Worm (Caenorhabditis elegans): ENCODE data around the gene rpl-23.

Gene rpl-23

ce11 chrIII:5730041-5730440 is 24.1 kb upstream of the rpl-23 start (continued):
- TF ChIP-seq K12H6.12 (tag; optimal IDR thresholded peaks at IDR 0.05), result no peak
- TF ChIP-seq lin-54 (GFP tag; optimal IDR thresholded peaks at IDR 0.05), result no peak
- no peak for TF ChIP-seq lsy-27 (tag; optimal IDR thresholded peaks at IDR 0.05; ENCODE audit: borderline replicate concordance, insufficient read depth)
- no peak for TF ChIP-seq rcor-1 (GFP tag; IDR thresholded peaks at IDR 0.05)
- no peak for TF ChIP-seq attf-6 (GFP tag; IDR thresholded peaks at IDR 0.05)
- no peak for TF ChIP-seq Y67H2A.10 (GFP tag; conservative IDR thresholded peaks at IDR 0.05)
- TF ChIP-seq K11D2.4 (GFP tag; IDR thresholded peaks at IDR 0.05), result no peak
- no peak for TF ChIP-seq F23B12.7 (tag; optimal IDR thresholded peaks at IDR 0.05; ENCODE audit: insufficient read depth)
- no peak for TF ChIP-seq ceh-91 (GFP tag; IDR thresholded peaks at IDR 0.05)
- no peak for TF ChIP-seq B0261.1 (tag; optimal IDR thresholded peaks at IDR 0.05)
- no peak for TF ChIP-seq ztf-28 (GFP tag; IDR thresholded peaks at IDR 0.05)
- peak; percentile 21 for TF ChIP-seq lsl-1 (GFP tag; optimal IDR thresholded peaks at IDR 0.05)
- no peak for TF ChIP-seq ama-1 (optimal IDR thresholded peaks at IDR 0.05)
- no peak for TF ChIP-seq ama-1 (GFP tag; optimal IDR thresholded peaks at IDR 0.05)
- TF ChIP-seq C17E4.6 (GFP tag; IDR thresholded peaks at IDR 0.05), result no peak

ce11 chrIII:5729367-5729766 is 23.4 kb upstream of the rpl-23 start:
- no peak for TF ChIP-seq ekl-4 (GFP tag; IDR thresholded peaks at IDR 0.05)
- no peak for TF ChIP-seq F22D6.2 (tag; optimal IDR thresholded peaks at IDR 0.05)
- 0 out of 2 replicates have a peak, but pooled peaks have one; percentile 9 for TF ChIP-seq hmg-1.2 (GFP tag; IDR thresholded peaks at IDR 0.05)
- TF ChIP-seq nhr-179 (tag; optimal IDR thresholded peaks at IDR 0.05), result no peak

- TF ChIP-seq Y79H2A.3 (GFP tag; conservative IDR thresholded peaks at IDR 0.05) (peak; percentile 50; the same call in 1 of the 2 replicates), lin-54 (GFP tag; optimal IDR thresholded peaks at IDR 0.05) (peak; percentile 95), nhr-179 (tag; optimal IDR thresholded peaks at IDR 0.05) (no peak), ZK185.1 (tag; optimal IDR thresholded peaks at IDR 0.05; ENCODE audit: poor library complexity, severe bottlenecking) (no peak), snpc-1.3 (tag; optimal IDR thresholded peaks at IDR 0.05; ENCODE audit: insufficient read depth) (peak; percentile 93), ztf-6 (GFP tag; IDR thresholded peaks at IDR 0.05) (no peak), Y67H2A.10 (GFP tag; conservative IDR thresholded peaks at IDR 0.05) (no peak), zfh-2 (GFP tag; conservative IDR thresholded peaks at IDR 0.05) (no peak), mel-28 (tag; optimal IDR thresholded peaks at IDR 0.05; ENCODE audit: borderline replicate concordance) (no peak), tlf-1 (GFP tag; optimal IDR thresholded peaks at IDR 0.05) (peak; percentile 90), chd-7 (tag; optimal IDR thresholded peaks at IDR 0.05) (no peak), let-526 (GFP tag; IDR thresholded peaks at IDR 0.05) (no peak), nhr-27 (tag; optimal IDR thresholded peaks at IDR 0.05) (no peak), egl-44 (GFP tag; IDR thresholded peaks at IDR 0.05) (no peak), gei-17 (GFP tag; optimal IDR thresholded peaks at IDR 0.05) (no peak), F57C9.4 (tag; optimal IDR thresholded peaks at IDR 0.05) (no peak), bed-1 (GFP tag; IDR thresholded peaks at IDR 0.05) (no peak), ceh-100 (GFP tag; IDR thresholded peaks at IDR 0.05) (peak; percentile 53), ceh-91 (GFP tag; IDR thresholded peaks at IDR 0.05) (peak; percentile 96), hmg-20 (GFP tag; IDR thresholded peaks at IDR 0.05) (no peak), ztf-18 (tag; optimal IDR thresholded peaks at IDR 0.05) (peak; percentile 74), dpff-1 (tag; optimal IDR thresholded peaks at IDR 0.05) (no peak), F10E7.11 (tag; optimal IDR thresholded peaks at IDR 0.05) (no peak), snpc-1.1 (tag; optimal IDR thresholded peaks at IDR 0.05; ENCODE audit: insufficient read depth) (peak; percentile 21), Y95B8A.8 (GFP tag; IDR thresholded peaks at IDR 0.05) (peak; percentile 93), pha-4 (tag; optimal IDR thresholded peaks at IDR 0.05) (no peak), rcor-1 (GFP tag; IDR thresholded peaks at IDR 0.05) (peak; percentile 83), dox-1 (GFP tag; IDR thresholded peaks at IDR 0.05) (peak; percentile 87), ztf-28 (GFP tag; IDR thresholded peaks at IDR 0.05) (0 out of 2 replicates have a peak, but pooled peaks have one; percentile 58), zim-3 (tag; optimal IDR thresholded peaks at IDR 0.05) (no peak), hmg-1.2 (GFP tag; IDR thresholded peaks at IDR 0.05) (peak; percentile 61), sea-2 (GFP tag; IDR thresholded peaks at IDR 0.05) (no peak), ztf-3 (GFP tag; optimal IDR thresholded peaks at IDR 0.05) (no peak)
Measured at ce11 chrIII:5727827-5728226, 21.9 kb upstream of the rpl-23 start, which contains the start of gene egg-1. egg-1 (plus strand) TSS chrIII:5728180.
